Fruit fly (Drosophila melanogaster) whole organism, embryonic: ENCODE results near the gene pros.

Source experiments
- Bdp1 ChIP-seq: fragments of 200-800 bp; sonication (Bioruptor generic); optimal IDR thresholded peaks from 3 replicates; lab custom pipeline; 2016; ENCODE audit warnings: missing biosample characterization, missing genetic modification characterization
- Bteb2 ChIP-seq: fragments of 200-800 bp; sonication (Bioruptor generic); optimal IDR thresholded peaks from 2 replicates; lab custom pipeline; 2016; ENCODE audit warnings: missing biosample characterization, missing genetic modification characterization
- CG12219 ChIP-seq: fragments of 200-800 bp; sonication (Bioruptor generic); optimal IDR thresholded peaks from 3 replicates; lab custom pipeline; 2018; ENCODE audit warnings: missing biosample characterization, mild to moderate bottlenecking, missing genetic modification characterization
- CG15269 ChIP-seq: fragments of 200-800 bp; sonication (Bioruptor generic); optimal IDR thresholded peaks from 2 replicates; lab custom pipeline; 2018; ENCODE audit warnings: missing biosample characterization, mild to moderate bottlenecking, missing genetic modification characterization, moderate library complexity
- CG1602 ChIP-seq: fragments of 200-800 bp; sonication (Bioruptor generic); optimal IDR thresholded peaks from 3 replicates; lab custom pipeline; 2016; ENCODE audit warnings: missing biosample characterization, missing genetic modification characterization
- CG32532 ChIP-seq: fragments of 200-800 bp; sonication (Bioruptor generic); IDR thresholded peaks from 2 replicates; pipeline ENCODE4 v1.3.6; 2022; ENCODE audit warnings: missing biosample characterization, missing genetic modification characterization
- CG33213 ChIP-seq: fragments of 200-800 bp; sonication (Bioruptor generic); optimal IDR thresholded peaks from 3 replicates; lab custom pipeline; 2016; ENCODE audit warnings: missing biosample characterization, missing genetic modification characterization
- CG3847 ChIP-seq: fragments of 200-800 bp; sonication (Bioruptor generic); IDR thresholded peaks from 2 replicates; pipeline ENCODE4 v1.3.6; 2022; ENCODE audit warnings: missing biosample characterization, missing genetic modification characterization
- CG4854 ChIP-seq: fragments of 200-800 bp; sonication (Bioruptor generic); optimal IDR thresholded peaks from 2 replicates; lab custom pipeline; 2016; ENCODE audit warnings: missing biosample characterization, missing genetic modification characterization, inconsistent platforms
- CG7745 ChIP-seq: fragments of 200-800 bp; sonication (Bioruptor generic); optimal IDR thresholded peaks from 2 replicates; lab custom pipeline; 2018; ENCODE audit warnings: missing biosample characterization, mild to moderate bottlenecking, missing genetic modification characterization, moderate library complexity
- CG8924 ChIP-seq: fragments of 200-800 bp; optimal IDR thresholded peaks from 3 replicates; lab custom pipeline; 2019; ENCODE audit warnings: missing biosample characterization, mild to moderate bottlenecking, missing genetic modification characterization, moderate library complexity
- CG9437 ChIP-seq: fragments of 200-800 bp; sonication (Bioruptor generic); optimal IDR thresholded peaks from 2 replicates; lab custom pipeline; 2018; ENCODE audit warnings: missing biosample characterization, mild to moderate bottlenecking, missing genetic modification characterization
- Dek ChIP-seq: fragments of 200-800 bp; sonication (Bioruptor generic); optimal IDR thresholded peaks from 3 replicates; lab custom pipeline; 2019; ENCODE audit warnings: missing biosample characterization, mild to moderate bottlenecking, missing genetic modification characterization, moderate library complexity
- Doc3 ChIP-seq: fragments of 200-800 bp; sonication (Bioruptor generic); IDR thresholded peaks from 3 replicates; pipeline ENCODE4 v1.3.6; 2022; ENCODE audit warnings: missing biosample characterization, missing genetic modification characterization; ENCODE audit not compliant: partially characterized antibody
- E2f1 ChIP-seq: fragments of 200-800 bp; sonication (Bioruptor generic); IDR thresholded peaks from 2 replicates; pipeline ENCODE4 v1.3.6; 2022; ENCODE audit warnings: missing biosample characterization, missing genetic modification characterization
- Hr51 ChIP-seq, 2 experiments: fragments of 200-800 bp; sonication (Bioruptor generic); optimal IDR thresholded peaks; 2 replicates in 1 of 2; 3 replicates in 1 of 2; lab custom pipeline; 2016 to 2018; ENCODE audit warnings: missing biosample characterization in 2 of 2, missing genetic modification characterization in 2 of 2, mild to moderate bottlenecking in 1 of 2, moderate library complexity in 1 of 2
- Kr ChIP-seq: fragments of 200-800 bp; sonication (Bioruptor generic); optimal IDR thresholded peaks from 2 replicates; lab custom pipeline; 2017; ENCODE audit warnings: missing biosample characterization, mild to moderate bottlenecking, missing genetic modification characterization
- MBD-R2 ChIP-seq: fragments of 200-800 bp; sonication (Bioruptor generic); IDR thresholded peaks from 2 replicates; pipeline ENCODE4 v1.3.6; 2022; ENCODE audit warnings: missing biosample characterization, missing genetic modification characterization
- MESR4 ChIP-seq: fragments of 200-800 bp; sonication (Bioruptor generic); optimal IDR thresholded peaks from 2 replicates; lab custom pipeline; 2018; ENCODE audit warnings: missing biosample characterization, mild to moderate bottlenecking, missing genetic modification characterization, moderate library complexity
- YL-1 ChIP-seq: fragments of 200-800 bp; sonication (Bioruptor generic); optimal IDR thresholded peaks from 3 replicates; lab custom pipeline; 2017; ENCODE audit warnings: missing biosample characterization, mild to moderate bottlenecking, missing genetic modification characterization
- abd-A ChIP-seq: fragments of 200-800 bp; sonication (Bioruptor generic); optimal IDR thresholded peaks from 3 replicates; lab custom pipeline; 2019; ENCODE audit warnings: missing biosample characterization, mild to moderate bottlenecking, missing genetic modification characterization, moderate library complexity
- al ChIP-seq: fragments of 200-800 bp; sonication (Bioruptor generic); IDR thresholded peaks from 2 replicates; pipeline ENCODE4 v1.3.6; 2022; ENCODE audit warnings: missing biosample characterization, missing genetic modification characterization
- bigmax ChIP-seq: fragments of 200-800 bp; sonication (Bioruptor generic); optimal IDR thresholded peaks from 2 replicates; lab custom pipeline; 2018; ENCODE audit warnings: missing biosample characterization, mild to moderate bottlenecking, missing genetic modification characterization
- chif ChIP-seq, 2 experiments: fragments of 200-800 bp; sonication (Bioruptor generic); optimal IDR thresholded peaks; 3 replicates each; lab custom pipeline; 2016; ENCODE audit warnings: missing biosample characterization in 2 of 2, missing genetic modification characterization in 2 of 2
- en ChIP-seq: fragments of 200-800 bp; sonication (Bioruptor generic); optimal IDR thresholded peaks from 2 replicates; lab custom pipeline; 2016; ENCODE audit warnings: missing biosample characterization, missing genetic modification characterization
- eyg ChIP-seq: fragments of 200-800 bp; sonication (Bioruptor generic); optimal IDR thresholded peaks from 3 replicates; lab custom pipeline; 2016; ENCODE audit warnings: missing biosample characterization, missing genetic modification characterization
- fd96Cb ChIP-seq: fragments of 200-800 bp; sonication (Bioruptor generic); optimal IDR thresholded peaks from 2 replicates; lab custom pipeline; 2018; ENCODE audit warnings: missing biosample characterization, mild to moderate bottlenecking, missing genetic modification characterization, moderate library complexity
- gcm2 ChIP-seq: fragments of 200-800 bp; sonication (Bioruptor generic); optimal IDR thresholded peaks from 2 replicates; lab custom pipeline; 2016; ENCODE audit warnings: missing biosample characterization, missing genetic modification characterization
- grau ChIP-seq: fragments of 200-800 bp; optimal IDR thresholded peaks from 3 replicates; lab custom pipeline; 2019; ENCODE audit warnings: missing biosample characterization, mild to moderate bottlenecking, missing genetic modification characterization, moderate library complexity
- gt ChIP-seq: fragments of 200-800 bp; sonication (Bioruptor generic); IDR thresholded peaks from 2 replicates; pipeline ENCODE4 v1.3.6; 2022; ENCODE audit warnings: missing biosample characterization, missing genetic modification characterization
- maf-S ChIP-seq: fragments of 200-800 bp; sonication (Bioruptor generic); optimal IDR thresholded peaks from 2 replicates; lab custom pipeline; 2016; ENCODE audit warnings: missing biosample characterization, missing genetic modification characterization
- mld ChIP-seq: fragments of 200-800 bp; sonication (Bioruptor generic); IDR thresholded peaks from 3 replicates; pipeline ENCODE4 v1.3.6; 2022; ENCODE audit warnings: missing biosample characterization, missing genetic modification characterization; ENCODE audit not compliant: partially characterized antibody
- nau ChIP-seq: fragments of 200-800 bp; sonication (Bioruptor generic); optimal IDR thresholded peaks from 3 replicates; lab custom pipeline; 2017; ENCODE audit warnings: missing biosample characterization, mild to moderate bottlenecking, missing genetic modification characterization, missing genetic modification reagents
- otp ChIP-seq: fragments of 200-800 bp; sonication (Bioruptor generic); IDR thresholded peaks from 3 replicates; pipeline ENCODE4, ENCODE4 v1.3.6; 2022; ENCODE audit warnings: missing biosample characterization, missing genetic modification characterization
- pan ChIP-seq, 4 experiments: fragments of >200 bp in 3 of 4; fragments of 200-800 bp in 1 of 4; sonication (Bioruptor generic) in 1 of 4; optimal IDR thresholded peaks in 3 of 4; IDR thresholded peaks in 1 of 4; 2 replicates each; pipeline versions ENCODE4 v1.3.6 to Lab custom; 2017 to 2022; ENCODE audit warnings: missing biosample characterization in 2 of 4, missing genetic modification characterization in 2 of 4, mixed read lengths in 1 of 4
- phol ChIP-seq: fragments of 200-800 bp; sonication (Bioruptor generic); optimal IDR thresholded peaks from 3 replicates; lab custom pipeline; 2018; ENCODE audit warnings: missing biosample characterization, mild to moderate bottlenecking, missing genetic modification characterization, moderate library complexity
- pzg ChIP-seq: fragments of 200-800 bp; sonication (Bioruptor generic); optimal IDR thresholded peaks from 3 replicates; lab custom pipeline; 2018; ENCODE audit warnings: missing biosample characterization, mild to moderate bottlenecking, missing genetic modification characterization, moderate library complexity
- repo ChIP-seq: fragments of 200-800 bp; sonication (Bioruptor generic); optimal IDR thresholded peaks from 2 replicates; lab custom pipeline; 2016; ENCODE audit warnings: missing biosample characterization, missing genetic modification characterization
- schlank ChIP-seq: fragments of 200-800 bp; sonication (Bioruptor generic); optimal IDR thresholded peaks from 2 replicates; lab custom pipeline; 2018; ENCODE audit warnings: missing biosample characterization, mild to moderate bottlenecking, missing genetic modification characterization
- slou ChIP-seq: fragments of 200-800 bp; sonication (Bioruptor generic); optimal IDR thresholded peaks from 3 replicates; lab custom pipeline; 2016; ENCODE audit warnings: missing biosample characterization, missing genetic modification characterization
- slp2 ChIP-seq: fragments of 200-800 bp; sonication (Bioruptor generic); optimal IDR thresholded peaks from 2 replicates; lab custom pipeline; 2016; ENCODE audit warnings: missing biosample characterization, missing genetic modification characterization
- stwl ChIP-seq: fragments of 200-800 bp; sonication (Bioruptor generic); optimal IDR thresholded peaks from 3 replicates; lab custom pipeline; 2018; ENCODE audit warnings: missing biosample characterization, mild to moderate bottlenecking, missing genetic modification characterization, moderate library complexity
- tgo ChIP-seq: fragments of 200-800 bp; sonication (Bioruptor generic); IDR thresholded peaks from 3 replicates; pipeline ENCODE4 v1.3.6; 2022; ENCODE audit warnings: missing biosample characterization, missing genetic modification characterization
- tin ChIP-seq: fragments of 200-800 bp; sonication (Bioruptor generic); optimal IDR thresholded peaks from 3 replicates; lab custom pipeline; 2016; ENCODE audit warnings: missing biosample characterization, missing genetic modification characterization
- tna ChIP-seq: fragments of 200-800 bp; sonication (Bioruptor generic); IDR thresholded peaks from 2 replicates; pipeline ENCODE4 v1.3.6; 2022; ENCODE audit warnings: missing biosample characterization, missing genetic modification characterization; ENCODE audit not compliant: partially characterized antibody
- trh ChIP-seq: fragments of 200-800 bp; sonication (Bioruptor generic); optimal IDR thresholded peaks from 2 replicates; lab custom pipeline; 2016; ENCODE audit warnings: missing biosample characterization, missing genetic modification characterization
- ttk ChIP-seq: fragments of 200-800 bp; sonication (Bioruptor generic); IDR thresholded peaks from 2 replicates; pipeline ENCODE4 v2.1.2; 2022; ENCODE audit warnings: missing biosample characterization, missing genetic modification characterization
- tup ChIP-seq: fragments of 200-800 bp; sonication (Bioruptor generic); optimal IDR thresholded peaks from 2 replicates; lab custom pipeline; 2016; ENCODE audit warnings: missing biosample characterization, mild to moderate bottlenecking, missing genetic modification characterization, moderate library complexity
- unc-4 ChIP-seq: fragments of 200-800 bp; sonication (Bioruptor generic); IDR thresholded peaks from 2 replicates; pipeline ENCODE4 v1.3.6; 2022; ENCODE audit warnings: missing biosample characterization, missing genetic modification characterization; ENCODE audit not compliant: partially characterized antibody

The pros gene

DNA sequence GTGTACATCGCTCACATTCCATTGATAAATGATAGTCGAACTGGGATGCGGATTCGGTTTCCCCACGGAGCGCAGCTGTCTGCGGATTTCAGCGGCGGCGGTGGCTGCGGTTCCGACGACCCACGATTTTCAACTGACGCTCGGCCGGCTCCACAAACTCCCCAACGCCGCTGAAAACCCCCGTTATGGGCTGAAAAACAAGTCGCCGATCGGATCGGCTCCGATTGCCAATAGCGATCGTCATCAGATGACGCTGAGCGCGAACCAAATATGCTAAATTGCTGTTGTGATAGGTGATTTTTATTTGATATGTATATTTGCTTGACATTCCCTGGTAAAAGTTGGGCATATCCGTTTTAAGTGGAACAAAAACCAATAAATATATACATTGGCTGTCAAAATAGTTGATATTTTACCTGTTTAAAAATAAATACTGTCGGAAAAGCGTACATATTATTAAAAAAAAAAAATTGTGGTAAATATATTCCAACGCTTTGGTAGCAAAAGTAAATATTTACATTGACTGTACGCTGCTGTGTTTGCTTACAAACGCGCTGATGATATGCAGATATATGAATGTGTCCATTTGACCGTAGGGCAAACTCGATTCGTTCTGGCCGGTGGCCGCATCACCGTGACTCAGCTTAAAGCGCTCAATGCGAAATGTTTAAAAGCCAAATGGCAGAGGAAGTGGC lies 126.1 kb downstream of the pros start (continued):
- TF ChIP-seq MESR4 (no peak), Kr (GFP tag; lab: Kevin White, UChicago) (no peak), mld (GFP tag; lab: Robert Waterston, UW) (no peak), CG4854 (peak; percentile 30), grau (tag; lab: Kevin White, UChicago) (peak; percentile 67), unc-4 (no peak), slou (peak; percentile 38), ttk (GFP tag; lab: Robert Waterston, UW) (no peak; the same call in none of the 2 replicates), slp2 (GFP tag; lab: Kevin White, UChicago) (peak; percentile 34), schlank (tag; lab: Kevin White, UChicago) (peak; percentile 40), YL-1 (GFP tag; lab: Kevin White, UChicago) (no peak), CG33213 (no peak), pan (optimal IDR thresholded peaks at IDR 0.05; lab: Kevin White, UChicago) (no peak), pan (GFP tag; optimal IDR thresholded peaks at IDR 0.05 in 1 of 2, IDR thresholded peaks at IDR 0.05 in 1 of 2) (peak in 1 of 2 experiments; percentile 61), al (GFP tag; lab: Robert Waterston, UW) (peak; percentile 84), maf-S (GFP tag; lab: Kevin White, UChicago) (no peak), abd-A (tag; lab: Kevin White, UChicago) (no peak), trh (GFP tag; lab: Kevin White, UChicago) (no peak), fd96Cb (tag; lab: Kevin White, UChicago) (peak; percentile 42), Bteb2 (GFP tag; lab: Kevin White, UChicago) (no peak), CG9437 (GFP tag; lab: Kevin White, UChicago) (peak; percentile 41), tgo (GFP tag; lab: Robert Waterston, UW) (peak; percentile 59; the same call in 2 of the 3 replicates), CG1602 (GFP tag; lab: Kevin White, UChicago) (peak; percentile 29), en (no peak), MBD-R2 (peak; percentile 30; the same call in 1 of the 2 replicates), CG15269 (tag; lab: Kevin White, UChicago) (peak; percentile 73), tna (GFP tag; lab: Robert Waterston, UW) (no peak), CG12219 (GFP tag; lab: Kevin White, UChicago) (peak; percentile 29), nau (GFP tag; lab: Kevin White, UChicago) (peak; percentile 31), CG8924 (tag; lab: Kevin White, UChicago) (peak; percentile 46), CG32532 (GFP tag; lab: Robert Waterston, UW) (peak; percentile 76), Hr51 (GFP tag; optimal IDR thresholded peaks at IDR 0.05; lab: Kevin White, UChicago) (peak; percentile 58 to 75), eyg (GFP tag; lab: Kevin White, UChicago) (no peak), repo (GFP tag; lab: Kevin White, UChicago) (no peak), CG7745 (tag; lab: Kevin White, UChicago) (no peak), pzg (GFP tag; lab: Kevin White, UChicago) (no peak), gcm2 (GFP tag; lab: Kevin White, UChicago) (no peak), tin (GFP tag; lab: Kevin White, UChicago) (peak; percentile 32), E2f1 (GFP tag; lab: Robert Waterston, UW) (peak; percentile 47; the same call in 1 of the 2 replicates), tup (GFP tag; lab: Kevin White, UChicago) (no peak), Bdp1 (GFP tag; lab: Kevin White, UChicago) (no peak), chif (GFP tag; optimal IDR thresholded peaks at IDR 0.05; lab: Kevin White, UChicago) (no peak), phol (tag; lab: Kevin White, UChicago) (peak; percentile 43), Dek (tag; lab: Kevin White, UChicago) (peak; percentile 68), gt (GFP tag; lab: Robert Waterston, UW) (no peak), stwl (tag; lab: Kevin White, UChicago) (no peak), otp (GFP tag; lab: Robert Waterston, UW) (no peak), Doc3 (no peak), bigmax (GFP tag; lab: Kevin White, UChicago) (no peak), CG3847 (GFP tag; lab: Robert Waterston, UW) (peak; percentile 70)
